Worm (Caenorhabditis elegans): ENCODE results near the gene F53F4.17.

DNA sequence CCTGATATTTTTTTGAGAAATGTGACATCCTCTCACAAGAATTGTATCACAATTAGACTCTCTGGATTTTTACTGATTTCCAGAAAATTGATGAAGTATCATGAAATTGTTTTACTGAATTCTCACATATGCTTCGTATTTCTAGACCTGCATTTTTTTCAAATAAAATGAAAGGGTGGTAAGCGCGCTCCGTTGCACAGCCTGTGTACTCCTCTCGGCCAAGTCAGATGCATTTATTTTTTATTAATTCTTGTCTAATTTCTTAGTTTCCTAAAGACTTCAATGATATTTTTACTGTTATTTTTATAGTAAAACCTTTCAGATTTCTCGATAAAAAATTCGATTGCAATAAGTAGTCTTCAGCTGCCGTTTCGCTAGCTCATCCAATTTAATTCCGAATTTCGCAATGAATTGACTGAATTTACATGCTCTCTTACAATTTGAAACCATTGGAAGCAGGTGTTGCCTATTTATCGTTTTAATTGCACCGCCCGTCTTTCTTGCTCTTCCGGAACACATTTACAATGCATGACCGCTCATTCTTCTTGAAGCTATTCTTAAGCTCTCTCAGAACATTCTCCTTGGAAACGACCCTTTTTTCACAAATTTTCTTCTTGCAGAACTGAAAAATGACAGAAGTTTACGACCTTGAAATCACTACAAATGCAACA, 3.6 kb downstream of the F53F4.17 start, which contains the start of gene tbcb-1:
- peak; percentile 23 for TF ChIP-seq W03F9.2 (tag; optimal IDR thresholded peaks at IDR 0.05)
- no peak for TF ChIP-seq him-1 (tag; optimal IDR thresholded peaks at IDR 0.05)
- no peak for TF ChIP-seq dao-5 (tag; optimal IDR thresholded peaks at IDR 0.05)
